Fruit fly (Drosophila melanogaster) whole organism, adult: ENCODE results near the gene OdsH.
A peak's percentile ranks its signal among the peaks of the same experiment; 100 is the strongest.

Experiments
- CG11617 ChIP-seq: fragments of 200-800 bp; sonication (Bioruptor generic); optimal IDR thresholded peaks from 2 replicates; lab custom pipeline; 2017; ENCODE audit warnings: mild to moderate bottlenecking, missing biosample characterization, missing genetic modification reagents, missing genetic modification characterization
- CG12768 ChIP-seq: fragments of 200-800 bp; sonication (Bioruptor generic); optimal IDR thresholded peaks from 2 replicates; lab custom pipeline; 2017; ENCODE audit warnings: missing biosample characterization, missing genetic modification characterization, mild to moderate bottlenecking, moderate library complexity, missing genetic modification reagents
- CG14711 ChIP-seq: fragments of 200-800 bp; sonication (Bioruptor generic); optimal IDR thresholded peaks from 2 replicates; lab custom pipeline; 2018; ENCODE audit warnings: missing biosample characterization, mild to moderate bottlenecking, missing genetic modification characterization, moderate library complexity
- CG1620 ChIP-seq: fragments of 200-800 bp; sonication (Bioruptor generic); optimal IDR thresholded peaks from 2 replicates; lab custom pipeline; 2016; ENCODE audit warnings: missing biosample characterization, missing genetic modification characterization
- CG33017 ChIP-seq: fragments of 200-800 bp; sonication (Bioruptor generic); optimal IDR thresholded peaks from 2 replicates; lab custom pipeline; 2018; ENCODE audit warnings: missing biosample characterization, mild to moderate bottlenecking, missing genetic modification characterization, moderate library complexity
- CG5204 ChIP-seq: fragments of 200-800 bp; sonication (Bioruptor generic); optimal IDR thresholded peaks from 2 replicates; lab custom pipeline; 2016; ENCODE audit warnings: missing biosample characterization, missing genetic modification characterization
- CG7045 ChIP-seq: fragments of 200-800 bp; sonication (Bioruptor generic); optimal IDR thresholded peaks from 2 replicates; lab custom pipeline; 2017; ENCODE audit warnings: missing biosample characterization, mild to moderate bottlenecking, missing genetic modification characterization
- CG7101 ChIP-seq: fragments of 200-800 bp; sonication (Bioruptor generic); optimal IDR thresholded peaks from 2 replicates; lab custom pipeline; 2018; ENCODE audit warnings: missing biosample characterization, mild to moderate bottlenecking, missing genetic modification characterization, moderate library complexity
- Clk ChIP-seq: fragments of 200-800 bp; sonication (Bioruptor generic); optimal IDR thresholded peaks from 2 replicates; lab custom pipeline; 2017; ENCODE audit warnings: missing biosample characterization, missing genetic modification characterization
- Crg-1 ChIP-seq: fragments of 200-800 bp; sonication (Bioruptor generic); optimal IDR thresholded peaks from 2 replicates; lab custom pipeline; 2016; ENCODE audit warnings: missing biosample characterization, missing genetic modification characterization
- Hr96 ChIP-seq: fragments of 200-800 bp; sonication (Bioruptor generic); optimal IDR thresholded peaks from 2 replicates; lab custom pipeline; 2016; ENCODE audit warnings: missing biosample characterization, missing genetic modification characterization
- Mnt ChIP-seq: fragments of 200-800 bp; sonication (Bioruptor generic); optimal IDR thresholded peaks from 2 replicates; lab custom pipeline; 2016; ENCODE audit warnings: missing biosample characterization, mild to moderate bottlenecking, missing genetic modification characterization
- bab1 ChIP-seq: fragments of 200-800 bp; sonication (Bioruptor generic); optimal IDR thresholded peaks from 3 replicates; lab custom pipeline; 2019; ENCODE audit warnings: missing biosample characterization, mild to moderate bottlenecking, missing genetic modification characterization, moderate library complexity
- cic ChIP-seq: fragments of 200-800 bp; sonication (Bioruptor generic); optimal IDR thresholded peaks from 2 replicates; lab custom pipeline; 2017; ENCODE audit warnings: missing biosample characterization, mild to moderate bottlenecking, missing genetic modification characterization, moderate library complexity
- cnc ChIP-seq, 2 experiments: fragments of >200 bp; optimal IDR thresholded peaks; 2 replicates each; lab custom pipeline; 2017
- kay ChIP-seq: fragments of 200-800 bp; sonication (Bioruptor generic); peaks from one replicate; lab custom pipeline; 2016; ENCODE audit warnings: missing biosample characterization, missing genetic modification characterization, borderline replicate concordance
- ovo ChIP-seq: fragments of 200-800 bp; sonication (Bioruptor generic); optimal IDR thresholded peaks from 2 replicates; lab custom pipeline; 2016; ENCODE audit warnings: missing biosample characterization, missing genetic modification characterization
- pad ChIP-seq: fragments of 200-800 bp; sonication (Bioruptor generic); optimal IDR thresholded peaks from 3 replicates; lab custom pipeline; 2017; ENCODE audit warnings: missing biosample characterization, missing genetic modification characterization, mild to moderate bottlenecking, moderate library complexity, missing genetic modification reagents
- tj ChIP-seq: fragments of 200-800 bp; sonication (Bioruptor generic); optimal IDR thresholded peaks from 3 replicates; lab custom pipeline; 2017; ENCODE audit warnings: missing biosample characterization, mild to moderate bottlenecking, missing genetic modification characterization, moderate library complexity
- toe ChIP-seq: fragments of 200-800 bp; sonication (Bioruptor generic); optimal IDR thresholded peaks from 2 replicates; lab custom pipeline; 2016; ENCODE audit warnings: missing biosample characterization, missing genetic modification characterization

The OdsH gene

dm6 chrX:17812193-17812592 lies 21.4 kb downstream of the OdsH start:
- no peak for TF ChIP-seq Mnt (GFP tag; lab: Kevin White, UChicago)
- TF ChIP-seq CG7045, result no peak
- no peak for TF ChIP-seq CG33017 (tag; lab: Kevin White, UChicago)
- no peak for TF ChIP-seq cnc (optimal IDR thresholded peaks at IDR 0.05; lab: Kevin White, UChicago)
- TF ChIP-seq CG11617 (GFP tag; lab: Kevin White, UChicago), result no peak
- TF ChIP-seq ovo (GFP tag; lab: Kevin White, UChicago), result no peak
- no peak for TF ChIP-seq CG12768
- TF ChIP-seq pad (GFP tag; lab: Kevin White, UChicago), result no peak
- no peak for TF ChIP-seq toe (GFP tag; lab: Kevin White, UChicago)
- TF ChIP-seq cic (GFP tag; lab: Kevin White, UChicago), result no peak

DNA sequence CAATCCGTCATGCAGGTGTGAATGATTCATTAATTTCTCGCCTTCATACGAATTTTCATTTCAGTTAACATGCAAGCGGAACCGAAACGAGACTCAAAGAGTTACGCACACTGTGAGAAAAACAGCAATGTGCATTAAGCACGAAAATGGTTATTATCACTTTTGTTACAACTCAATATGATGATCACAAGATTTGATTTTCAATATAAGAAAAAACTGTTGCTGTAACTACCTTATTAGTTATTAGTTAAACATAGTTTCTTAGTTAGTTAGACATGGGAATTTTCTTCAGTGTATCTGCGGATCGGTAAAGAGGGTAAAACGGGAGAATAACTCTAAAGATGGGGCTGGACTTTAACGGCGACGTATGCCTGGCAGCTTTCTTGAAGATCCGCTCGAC lies 24.0 kb downstream of the OdsH start:
- no peak for TF ChIP-seq ovo (GFP tag; lab: Kevin White, UChicago)
- no peak for TF ChIP-seq bab1 (GFP tag; lab: Kevin White, UChicago)
- no peak for TF ChIP-seq CG7101
- no peak for TF ChIP-seq CG33017 (tag; lab: Kevin White, UChicago)

DNA sequence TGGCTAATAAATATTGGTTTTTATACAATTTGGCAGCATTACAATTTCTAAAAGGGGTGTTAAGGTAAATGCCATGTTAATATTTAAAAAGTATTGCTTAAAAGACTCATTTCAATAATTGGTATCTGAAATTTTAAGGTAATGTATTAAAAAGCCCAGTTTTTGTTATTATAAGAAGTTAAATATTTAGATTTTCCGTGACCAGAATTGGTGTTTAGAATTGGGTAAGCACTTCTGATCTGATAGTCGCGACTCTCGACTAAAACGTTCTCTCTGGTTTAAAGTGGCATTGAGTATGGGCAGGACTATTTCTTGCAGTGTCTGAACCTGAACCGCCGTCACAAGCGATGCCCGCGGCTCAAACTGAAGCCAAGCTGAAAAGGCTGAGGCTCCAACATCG lies 25.6 kb downstream of the OdsH start:
- TF ChIP-seq CG1620 (GFP tag; lab: Kevin White, UChicago) (no peak), CG33017 (tag; lab: Kevin White, UChicago) (no peak), Crg-1 (no peak), Mnt (GFP tag; lab: Kevin White, UChicago) (no peak)

DNA sequence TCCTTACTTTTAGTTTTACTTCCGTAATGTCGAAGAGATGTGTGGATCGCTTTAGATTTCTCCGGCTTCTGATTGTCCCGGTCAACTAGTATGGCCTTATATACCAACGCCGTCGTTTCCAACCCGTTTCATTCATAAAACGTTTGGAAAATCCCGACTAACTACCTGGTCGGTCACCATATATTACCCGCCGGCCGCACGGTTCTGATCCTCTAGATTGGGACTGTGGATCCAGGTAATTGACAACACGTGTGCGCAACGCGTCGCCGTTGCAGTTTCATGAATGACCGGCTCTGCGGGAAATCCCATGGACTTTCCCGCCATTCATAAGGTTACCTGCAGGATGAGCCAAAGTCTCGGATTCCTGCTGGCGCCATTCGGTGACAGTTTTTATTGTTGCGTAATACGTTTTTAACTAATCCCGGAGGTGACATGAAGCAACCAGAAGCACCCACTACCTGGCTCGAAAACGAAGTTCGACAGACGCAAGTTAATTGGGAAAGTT lies 28.9 kb downstream of the OdsH start, which contains the start of gene CG12986:
Gene CG12986 (minus strand): TSS at position 51 of the 505 bp plus-strand sequence.
- no peak for TF ChIP-seq CG14711 (tag; lab: Kevin White, UChicago)
- TF ChIP-seq pad (GFP tag; lab: Kevin White, UChicago), result no peak
- no peak for TF ChIP-seq CG1620 (GFP tag; lab: Kevin White, UChicago)
- TF ChIP-seq CG5204, result no peak
- TF ChIP-seq tj (GFP tag; lab: Kevin White, UChicago), result no peak
- no peak for TF ChIP-seq kay (GFP tag; lab: Kevin White, UChicago)
- no peak for TF ChIP-seq CG11617 (GFP tag; lab: Kevin White, UChicago)
- no peak for TF ChIP-seq CG12768
- no peak for TF ChIP-seq Clk (GFP tag; lab: Kevin White, UChicago)
- TF ChIP-seq ovo (GFP tag; lab: Kevin White, UChicago), result no peak
- no peak for TF ChIP-seq cnc (optimal IDR thresholded peaks at IDR 0.05; lab: Kevin White, UChicago)
- TF ChIP-seq Crg-1, result no peak
- TF ChIP-seq Mnt (GFP tag; lab: Kevin White, UChicago), result no peak
- TF ChIP-seq Hr96 (GFP tag; lab: Kevin White, UChicago), result no peak
- TF ChIP-seq CG7101, result no peak
- TF ChIP-seq cic (GFP tag; lab: Kevin White, UChicago), result no peak
- no peak for TF ChIP-seq toe (GFP tag; lab: Kevin White, UChicago)
- no peak for TF ChIP-seq CG33017 (tag; lab: Kevin White, UChicago)

dm6 chrX:17820252-17820651 lies 29.4 kb downstream of the OdsH start:
- TF ChIP-seq CG14711 (tag; lab: Kevin White, UChicago), result peak; percentile 20
- TF ChIP-seq ovo (GFP tag; lab: Kevin White, UChicago), result no peak
- TF ChIP-seq Hr96 (GFP tag; lab: Kevin White, UChicago), result no peak
- peak; percentile 31 for TF ChIP-seq CG7101
- TF ChIP-seq Clk (GFP tag; lab: Kevin White, UChicago), result no peak
- no peak for TF ChIP-seq toe (GFP tag; lab: Kevin White, UChicago)
- peak; percentile 75 for TF ChIP-seq CG1620 (GFP tag; lab: Kevin White, UChicago)
- no peak for TF ChIP-seq cnc (optimal IDR thresholded peaks at IDR 0.05; lab: Kevin White, UChicago)
- TF ChIP-seq CG5204, result no peak
- TF ChIP-seq bab1 (GFP tag; lab: Kevin White, UChicago), result peak; percentile 28
- no peak for TF ChIP-seq CG12768
- no peak for TF ChIP-seq CG11617 (GFP tag; lab: Kevin White, UChicago)
- no peak for TF ChIP-seq kay (GFP tag; lab: Kevin White, UChicago)
- no peak for TF ChIP-seq cic (GFP tag; lab: Kevin White, UChicago)
- TF ChIP-seq CG7045, result no peak
- TF ChIP-seq tj (GFP tag; lab: Kevin White, UChicago), result peak; percentile 93
- TF ChIP-seq Mnt (GFP tag; lab: Kevin White, UChicago), result peak; percentile 10
- TF ChIP-seq pad (GFP tag; lab: Kevin White, UChicago), result peak; percentile 33

dm6 chrX:17821466-17821865 lies 30.7 kb downstream of the OdsH start:
- TF ChIP-seq tj (GFP tag; lab: Kevin White, UChicago), result no peak
- no peak for TF ChIP-seq Mnt (GFP tag; lab: Kevin White, UChicago)
- no peak for TF ChIP-seq CG1620 (GFP tag; lab: Kevin White, UChicago)
- TF ChIP-seq ovo (GFP tag; lab: Kevin White, UChicago), result no peak
- no peak for TF ChIP-seq pad (GFP tag; lab: Kevin White, UChicago)
- TF ChIP-seq cnc (optimal IDR thresholded peaks at IDR 0.05; lab: Kevin White, UChicago), result no peak
- TF ChIP-seq Hr96 (GFP tag; lab: Kevin White, UChicago), result no peak
- TF ChIP-seq CG12768, result no peak
- no peak for TF ChIP-seq kay (GFP tag; lab: Kevin White, UChicago)
- TF ChIP-seq CG11617 (GFP tag; lab: Kevin White, UChicago), result no peak
- no peak for TF ChIP-seq toe (GFP tag; lab: Kevin White, UChicago)
- no peak for TF ChIP-seq Clk (GFP tag; lab: Kevin White, UChicago)
- no peak for TF ChIP-seq bab1 (GFP tag; lab: Kevin White, UChicago)
